Worm (Caenorhabditis elegans) whole organism, L2 larva: ENCODE data around the gene cone-1.
A peak's percentile ranks its signal among the peaks of the same experiment; 100 is the strongest.

Source experiments
- C34F6.9 ChIP-seq: fragments of 150-350 bp; optimal IDR thresholded peaks from 2 replicates; lab custom pipeline; 2014; ENCODE audit warnings: missing biosample characterization, missing genetic modification characterization
- ceh-16 ChIP-seq: fragments of 150-350 bp; optimal IDR thresholded peaks from 2 replicates; lab custom pipeline; 2014; ENCODE audit warnings: missing biosample characterization, missing genetic modification characterization
- ceh-82 ChIP-seq: fragments of 150-350 bp; optimal IDR thresholded peaks from 2 replicates; lab custom pipeline; 2014; ENCODE audit warnings: missing biosample characterization, missing genetic modification characterization
- elt-1 ChIP-seq: fragments of 150-350 bp; optimal IDR thresholded peaks from 2 replicates; lab custom pipeline; 2014; ENCODE audit warnings: missing biosample characterization, missing genetic modification characterization
- elt-3 ChIP-seq: sonication (generic microtip); optimal IDR thresholded peaks from 2 replicates; lab custom pipeline; 2017; ENCODE audit warnings: missing biosample characterization, missing genetic modification characterization
- fos-1 ChIP-seq: fragments of 150-350 bp; optimal IDR thresholded peaks from 2 replicates; lab custom pipeline; 2014; ENCODE audit warnings: missing biosample characterization, missing genetic modification characterization
- gmeb-1 ChIP-seq: fragments of 150-350 bp; optimal IDR thresholded peaks from 2 replicates; lab custom pipeline; 2014; ENCODE audit warnings: missing biosample characterization, missing genetic modification characterization
- lin-11 ChIP-seq: fragments of 150-350 bp; sonication (generic microtip); optimal IDR thresholded peaks from 2 replicates; lab custom pipeline; 2014; ENCODE audit warnings: missing biosample characterization, missing genetic modification characterization, inconsistent platforms, mixed read lengths
- lin-39 ChIP-seq: fragments of 150-350 bp; optimal IDR thresholded peaks from 2 replicates; lab custom pipeline; 2014; ENCODE audit warnings: missing biosample characterization, missing genetic modification reagents, missing genetic modification characterization
- nhr-10 ChIP-seq: sonication (generic microtip); optimal IDR thresholded peaks from 2 replicates; lab custom pipeline; 2017; ENCODE audit warnings: missing biosample characterization, missing genetic modification characterization
- nhr-11 ChIP-seq: fragments of 150-350 bp; optimal IDR thresholded peaks from 2 replicates; lab custom pipeline; 2014; ENCODE audit warnings: missing biosample characterization, missing genetic modification characterization
- nhr-129 ChIP-seq: fragments of 150-350 bp; optimal IDR thresholded peaks from 2 replicates; lab custom pipeline; 2014; ENCODE audit warnings: missing biosample characterization, missing genetic modification characterization
- nhr-6 ChIP-seq: fragments of 150-350 bp; optimal IDR thresholded peaks from 2 replicates; lab custom pipeline; 2014; ENCODE audit warnings: missing biosample characterization, missing genetic modification characterization
- peb-1 ChIP-seq: fragments of 150-350 bp; optimal IDR thresholded peaks from 2 replicates; lab custom pipeline; 2014; ENCODE audit warnings: missing biosample characterization, missing genetic modification characterization
- sma-3 ChIP-seq: sonication (generic microtip); optimal IDR thresholded peaks from 2 replicates; lab custom pipeline; 2016; ENCODE audit warnings: missing genetic modification reagents, missing genetic modification characterization, missing compliant biosample characterization
- sma-9 ChIP-seq, 2 experiments: fragments of 150-350 bp in 1 of 2; sonication (generic microtip) in 1 of 2; optimal IDR thresholded peaks; 2 replicates each; lab custom pipeline; 2014 to 2016; ENCODE audit warnings: missing genetic modification characterization in 2 of 2, mild to moderate bottlenecking in 1 of 2, missing biosample characterization in 1 of 2, missing compliant biosample characterization in 1 of 2, missing genetic modification reagents in 1 of 2, moderate library complexity in 1 of 2
- zag-1 ChIP-seq: fragments of 150-350 bp; optimal IDR thresholded peaks from 2 replicates; lab custom pipeline; 2014; ENCODE audit warnings: missing biosample characterization, missing genetic modification characterization

cone-1 gene

ce11 chrIII:2578993-2579392 is 48.6 kb downstream of the cone-1 start, which contains the start of gene Y71H2B.8:
Y71H2B.8 (plus strand) TSS chrIII:2579293.
- TF ChIP-seq nhr-10 (no peak), gmeb-1 (no peak), elt-1 (tag; lab: Kevin White, UChicago) (no peak), sma-3 (no peak), peb-1 (tag; lab: Kevin White, UChicago) (no peak), nhr-6 (tag; lab: Kevin White, UChicago) (no peak), lin-39 (no peak), lin-11 (tag; lab: Kevin White, UChicago) (no peak), nhr-129 (tag; lab: Kevin White, UChicago) (no peak), elt-3 (tag; lab: Kevin White, UChicago) (no peak), sma-9 (GFP tag; optimal IDR thresholded peaks at IDR 0.05; lab: Kevin White, UChicago) (no peak), sma-9 (tag; optimal IDR thresholded peaks at IDR 0.05; lab: Kevin White, UChicago) (no peak), nhr-11 (tag; lab: Kevin White, UChicago) (no peak), C34F6.9 (tag; lab: Kevin White, UChicago) (no peak), ceh-82 (no peak), ceh-16 (tag; lab: Kevin White, UChicago) (no peak), zag-1 (tag; lab: Kevin White, UChicago) (no peak)
- TF ChIP-seq, all 48 proteins: peak for 0

ce11 chrIII:2586193-2586592 is 55.8 kb downstream of the cone-1 start, which contains the start of gene gpa-17:
gpa-17 (plus strand) TSS chrIII:2586555.
- TF ChIP-seq fos-1 (tag; lab: Kevin White, UChicago): peak; percentile 95
- peak; percentile 11 for TF ChIP-seq nhr-129 (tag; lab: Kevin White, UChicago)
- no peak for TF ChIP-seq zag-1 (tag; lab: Kevin White, UChicago)
